Worm (Caenorhabditis elegans): ENCODE measurements around the gene Y119D3B.14.

Y119D3B.14 gene

DNA sequence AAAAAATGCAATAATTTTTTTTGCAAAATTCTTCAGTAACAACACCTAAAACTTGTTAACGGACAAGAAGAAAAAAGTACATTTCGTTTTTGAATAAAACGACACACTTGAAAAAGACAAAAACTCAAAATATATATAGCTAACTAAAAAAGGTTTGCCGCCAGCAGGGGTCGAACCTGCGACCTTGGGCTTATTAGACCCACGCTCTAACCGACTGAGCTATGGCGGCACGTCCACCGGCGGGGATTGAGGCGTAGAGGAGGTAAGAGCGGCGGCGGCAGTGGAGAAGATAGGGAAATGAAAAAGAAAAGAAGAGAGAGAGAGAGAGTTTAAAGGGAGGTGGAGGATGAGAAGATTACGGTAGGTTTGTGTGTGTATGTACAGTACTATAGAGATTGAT is 24.6 kb upstream of the Y119D3B.14 start (continued):
- TF ChIP-seq ama-1 (optimal IDR thresholded peaks at IDR 0.05) = no peak
- peak in 1 of 2 experiments; percentile 2 for TF ChIP-seq lsy-2 (tag; optimal IDR thresholded peaks at IDR 0.05)
- no peak for TF ChIP-seq ceh-20 (GFP tag; IDR thresholded peaks at IDR 0.05)
- no peak for TF ChIP-seq gei-8 (GFP tag; optimal IDR thresholded peaks at IDR 0.05)
- TF ChIP-seq daf-19 (GFP tag; conservative IDR thresholded peaks at IDR 0.05) = no peak
- TF ChIP-seq mxl-3 (GFP tag; optimal IDR thresholded peaks at IDR 0.05) = no peak
- TF ChIP-seq ZK546.5 (tag; optimal IDR thresholded peaks at IDR 0.05) = no peak
- no peak; the same call in 1 of the 2 replicates for TF ChIP-seq dmd-6 (GFP tag; IDR thresholded peaks at IDR 0.05)
- TF ChIP-seq nhr-102 (tag; optimal IDR thresholded peaks at IDR 0.05) = peak; percentile 26
- peak; percentile 31 for TF ChIP-seq mep-1 (tag; optimal IDR thresholded peaks at IDR 0.05)
- no peak for TF ChIP-seq ctbp-1 (GFP tag; IDR thresholded peaks at IDR 0.05)
- no peak for TF ChIP-seq D1046.2 (GFP tag; IDR thresholded peaks at IDR 0.05)
- no peak for TF ChIP-seq F37D6.2 (tag; optimal IDR thresholded peaks at IDR 0.05)
- TF ChIP-seq nhr-237 (tag; optimal IDR thresholded peaks at IDR 0.05) = no peak
- no peak for TF ChIP-seq lir-3 (tag; optimal IDR thresholded peaks at IDR 0.05)
- no peak for TF ChIP-seq mxl-2 (GFP tag; conservative IDR thresholded peaks at IDR 0.05)
- no peak for TF ChIP-seq nhr-25 (tag; optimal IDR thresholded peaks at IDR 0.05; ENCODE audit: borderline replicate concordance, insufficient read depth)
- TF ChIP-seq saeg-2 (GFP tag; IDR thresholded peaks at IDR 0.05) = no peak

DNA sequence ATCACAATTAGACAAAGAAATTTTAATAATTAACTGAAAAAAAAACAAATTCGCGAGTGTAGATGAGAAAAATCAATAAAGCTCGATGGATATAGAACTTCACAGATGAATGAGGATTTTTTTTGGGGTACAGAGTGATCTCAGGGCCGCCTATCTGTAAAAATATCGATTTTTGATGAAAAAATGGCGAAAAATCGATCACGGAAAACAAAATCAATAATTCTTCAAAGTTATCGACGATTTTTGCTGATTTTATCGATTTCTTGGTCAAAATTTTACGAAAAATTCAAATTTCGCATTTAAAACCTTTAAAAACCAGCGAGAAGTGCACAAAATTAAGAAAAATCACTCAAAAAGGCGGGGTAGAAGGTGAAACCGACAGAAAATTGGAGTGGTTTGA is 22.5 kb upstream of the Y119D3B.14 start:
- TF ChIP-seq ceh-28 (tag; optimal IDR thresholded peaks at IDR 0.05) (peak; percentile 70), aly-2 (tag; optimal IDR thresholded peaks at IDR 0.05) (no peak), aha-1 (tag) (peak; percentile 22)

DNA sequence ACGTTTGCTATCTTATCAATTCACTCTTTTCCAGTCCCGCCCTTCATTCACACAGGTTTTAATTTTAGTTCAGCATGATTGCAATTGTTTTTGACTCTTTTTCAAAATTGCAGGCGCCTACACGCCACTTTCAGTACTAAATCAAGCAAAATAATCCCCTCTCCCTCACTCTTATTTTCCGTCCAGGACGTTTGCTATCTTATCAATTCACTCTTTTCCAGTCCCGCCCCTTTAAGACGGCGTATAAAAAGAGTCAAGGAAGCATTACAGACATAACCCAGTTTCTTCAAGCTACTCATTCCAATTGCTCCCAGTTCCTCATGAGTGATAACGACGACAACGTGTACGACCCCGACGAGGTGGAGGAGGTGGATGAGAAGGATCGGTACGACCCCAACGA is 21.1 kb upstream of the Y119D3B.14 start, which contains the start of gene Y119D3B.21:
TSS of gene Y119D3B.21 (plus strand) at position 321 of the 400 bp plus-strand sequence.
- TF ChIP-seq lin-15B (tag; optimal IDR thresholded peaks at IDR 0.05) (no peak), dmd-9 (GFP tag; IDR thresholded peaks at IDR 0.05) (no peak), php-3 (GFP tag; IDR thresholded peaks at IDR 0.05) (no peak), tra-1 (GFP tag; IDR thresholded peaks at IDR 0.05) (0 out of 2 replicates have a peak, but pooled peaks have one; percentile 37), pha-4 (GFP tag; IDR thresholded peaks at IDR 0.05) (0 out of 2 replicates have a peak, but pooled peaks have one; percentile 40), pha-4 (tag; optimal IDR thresholded peaks at IDR 0.05) (no peak), dve-1 (tag; optimal IDR thresholded peaks at IDR 0.05; ENCODE audit: insufficient read depth) (peak; percentile 53), ama-1 (optimal IDR thresholded peaks at IDR 0.05) (peak; percentile 75), nhr-48 (tag; optimal IDR thresholded peaks at IDR 0.05) (peak; percentile 0), lin-1 (GFP tag; IDR thresholded peaks at IDR 0.05) (peak; percentile 39; the same call in 1 of the 2 replicates), daf-16 (GFP tag; optimal IDR thresholded peaks at IDR 0.05) (no peak), daf-16 (tag; optimal IDR thresholded peaks at IDR 0.05) (peak; percentile 70), unc-39 (tag; optimal IDR thresholded peaks at IDR 0.05) (no peak), mxl-3 (GFP tag; optimal IDR thresholded peaks at IDR 0.05) (peak; percentile 53), unc-62 (GFP tag; optimal IDR thresholded peaks at IDR 0.05 in 1 of 2) (no peak), unc-62 (tag; optimal IDR thresholded peaks at IDR 0.05) (no peak), hlh-11 (tag; optimal IDR thresholded peaks at IDR 0.05) (peak; percentile 78), nhr-28 (tag; optimal IDR thresholded peaks at IDR 0.05) (peak; percentile 66), lin-13 (GFP tag; optimal IDR thresholded peaks at IDR 0.05) (peak; percentile 36), pqm-1 (tag; optimal IDR thresholded peaks at IDR 0.05) (peak; percentile 84), dmd-6 (GFP tag; IDR thresholded peaks at IDR 0.05) (peak; percentile 86), saeg-2 (GFP tag; IDR thresholded peaks at IDR 0.05) (peak; percentile 60; the same call in 1 of the 2 replicates), T26A8.4 (GFP tag; IDR thresholded peaks at IDR 0.05) (0 out of 2 replicates have a peak, but pooled peaks have one; percentile 17)
